Fruit fly (Drosophila melanogaster): ENCODE results near the gene CG14634.

Gene CG14634

DNA sequence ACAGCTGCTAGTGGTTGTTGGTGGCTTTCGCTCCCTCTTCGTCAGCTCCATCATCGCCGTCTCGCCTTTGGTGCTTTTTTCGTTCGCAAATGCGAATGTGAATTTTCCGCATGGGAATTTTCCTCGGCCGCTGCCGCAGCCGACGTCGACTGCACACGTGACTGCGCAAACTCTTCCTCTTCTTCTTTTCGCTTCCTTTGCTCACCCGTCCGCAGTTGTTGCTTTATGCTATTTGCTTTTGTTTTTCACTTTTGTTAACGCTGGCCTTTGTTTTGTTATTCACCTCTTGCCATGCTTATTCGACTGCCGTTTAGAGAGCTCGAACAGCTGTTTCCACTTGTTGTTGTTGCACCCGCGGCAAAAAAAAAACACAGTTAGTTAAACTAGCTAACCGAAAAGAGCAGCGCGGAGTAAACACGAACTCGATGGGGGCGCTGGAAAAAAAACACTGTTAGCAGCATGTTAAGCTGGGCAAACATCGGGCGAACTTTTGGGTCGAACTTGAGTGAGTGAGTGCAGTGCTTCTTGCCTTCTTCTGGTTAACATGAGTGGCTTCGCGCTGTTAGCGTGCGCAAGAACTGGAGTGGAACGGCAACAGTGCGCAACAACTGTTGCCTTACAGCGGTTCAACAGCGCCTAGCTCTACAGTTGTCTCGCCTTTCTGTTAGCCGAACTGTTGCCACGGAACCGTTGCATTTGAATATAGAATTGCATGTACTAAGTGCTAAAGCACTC, 46.5 kb downstream of the CG14634 start:
- no peak for TF ChIP-seq CTCF (optimal IDR thresholded peaks at IDR 0.05)
- TF ChIP-seq CG8478 (optimal IDR thresholded peaks at IDR 0.05) = no peak
